Worm (Caenorhabditis elegans) whole organism, young adult: Measurements from ENCODE around the gene F53C11.1.

ENCODE experiments used
- B0035.1 ChIP-seq: sonication (generic microtip); optimal IDR thresholded peaks from 2 replicates; lab custom pipeline; 2016; ENCODE audit warnings: missing genetic modification characterization, mild to moderate bottlenecking, missing compliant biosample characterization, missing genotype, missing genetic modification reagents
- B0261.1 ChIP-seq: sonication (generic microtip); optimal IDR thresholded peaks from 2 replicates; lab custom pipeline; 2016; ENCODE audit warnings: mild to moderate bottlenecking, missing genetic modification characterization, moderate library complexity, missing compliant biosample characterization
- F23B12.7 ChIP-seq: sonication (generic microtip); optimal IDR thresholded peaks from 2 replicates; lab custom pipeline; 2017; ENCODE audit warnings: missing genetic modification characterization, mild to moderate bottlenecking, missing compliant biosample characterization, antibody characterized with exemption, moderate library complexity; ENCODE audit not compliant: insufficient read depth
- F33H1.4 ChIP-seq: fragments of 200-800 bp; sonication (Bioruptor generic); IDR thresholded peaks from 2 replicates; pipeline ENCODE4 v1.3.6; 2022; ENCODE audit warnings: missing genetic modification reagents, missing genetic modification characterization, missing compliant biosample characterization
- F49E8.2 ChIP-seq: sonication (generic microtip); optimal IDR thresholded peaks from 3 replicates; lab custom pipeline; 2017; ENCODE audit warnings: missing genetic modification characterization, mild to moderate bottlenecking, missing compliant biosample characterization, antibody characterized with exemption, moderate library complexity; ENCODE audit not compliant: insufficient read depth
- F52B5.7 ChIP-seq: sonication (generic microtip); optimal IDR thresholded peaks from 2 replicates; lab custom pipeline; 2016; ENCODE audit warnings: mild to moderate bottlenecking, missing genetic modification characterization, missing compliant biosample characterization
- ZK185.1 ChIP-seq: sonication (generic microtip); optimal IDR thresholded peaks from 2 replicates; lab custom pipeline; 2016; ENCODE audit warnings: mild to moderate bottlenecking, missing genetic modification characterization, missing compliant biosample characterization; ENCODE audit not compliant: poor library complexity, severe bottlenecking
- atf-7 ChIP-seq: sonication (generic microtip); optimal IDR thresholded peaks from 2 replicates; lab custom pipeline; 2017; ENCODE audit warnings: mild to moderate bottlenecking, missing genetic modification characterization, missing compliant biosample characterization
- attf-3 ChIP-seq: fragments of 200-800 bp; sonication (Bioruptor generic); conservative IDR thresholded peaks from 2 replicates; pipeline ENCODE4 v1.3.6; 2022; ENCODE audit warnings: missing genetic modification reagents, missing genetic modification characterization, missing compliant biosample characterization
- attf-5 ChIP-seq: fragments of 200-800 bp; sonication (Bioruptor generic); optimal IDR thresholded peaks from 2 replicates; lab custom pipeline; 2018; ENCODE audit warnings: mild to moderate bottlenecking, missing genetic modification characterization, missing compliant biosample characterization
- bed-1 ChIP-seq: fragments of 200-800 bp; sonication (Bioruptor generic); IDR thresholded peaks from 2 replicates; pipeline ENCODE4 v1.3.6; 2022; ENCODE audit warnings: missing genetic modification reagents, missing genetic modification characterization, missing compliant biosample characterization
- cebp-1 ChIP-seq, 2 experiments: fragments of 200-800 bp in 1 of 2; sonication (Bioruptor generic) in 1 of 2; sonication (generic microtip) in 1 of 2; IDR thresholded peaks in 1 of 2; optimal IDR thresholded peaks in 1 of 2; 2 replicates each; pipeline versions ENCODE4 v1.3.6 to Lab custom; 2017 to 2022; ENCODE audit warnings: missing compliant biosample characterization in 2 of 2, missing genetic modification characterization in 2 of 2, mild to moderate bottlenecking in 1 of 2, missing genetic modification reagents in 1 of 2, moderate library complexity in 1 of 2
- cebp-2 ChIP-seq: fragments of 200-800 bp; sonication (Bioruptor generic); IDR thresholded peaks from 2 replicates; pipeline ENCODE4 v1.3.6; 2022; ENCODE audit warnings: missing genetic modification characterization, missing compliant biosample characterization
- ceh-58 ChIP-seq: fragments of 200-800 bp; sonication (Bioruptor generic); IDR thresholded peaks from 2 replicates; pipeline ENCODE4 v1.3.6; 2022; ENCODE audit warnings: missing genetic modification characterization, missing compliant biosample characterization
- dpff-1 ChIP-seq: sonication (generic microtip); optimal IDR thresholded peaks from 2 replicates; lab custom pipeline; 2017; ENCODE audit warnings: mild to moderate bottlenecking, missing genetic modification characterization, missing compliant biosample characterization
- efl-1 ChIP-seq: fragments of 150-350 bp; optimal IDR thresholded peaks from 2 replicates; lab custom pipeline; 2014; ENCODE audit warnings: missing biosample characterization, missing genetic modification reagents, missing genetic modification characterization
- egl-44 ChIP-seq: fragments of 200-800 bp; sonication (Bioruptor generic); IDR thresholded peaks from 2 replicates; pipeline ENCODE4 v1.3.6; 2022; ENCODE audit warnings: missing genetic modification reagents, missing genetic modification characterization, missing compliant biosample characterization
- egrh-3 ChIP-seq: fragments of 200-800 bp; sonication (Bioruptor generic); IDR thresholded peaks from 2 replicates; pipeline ENCODE4 v1.3.6; 2022; ENCODE audit warnings: missing genetic modification reagents, missing genetic modification characterization, missing compliant biosample characterization
- ekl-4 ChIP-seq: fragments of 200-800 bp; sonication (Bioruptor generic); IDR thresholded peaks from 2 replicates; pipeline ENCODE4 v1.3.6; 2022; ENCODE audit warnings: missing genetic modification reagents, missing genetic modification characterization, missing compliant biosample characterization
- gei-17 ChIP-seq: fragments of 200-800 bp; sonication (Bioruptor generic); optimal IDR thresholded peaks from 2 replicates; lab custom pipeline; 2018; ENCODE audit warnings: mild to moderate bottlenecking, missing genetic modification characterization, missing compliant biosample characterization
- him-1 ChIP-seq: sonication (generic microtip); optimal IDR thresholded peaks from 2 replicates; lab custom pipeline; 2016; ENCODE audit warnings: missing genotype, missing genetic modification reagents, missing genetic modification characterization, missing compliant biosample characterization
- hmg-1.2 ChIP-seq: fragments of 200-800 bp; sonication (Bioruptor generic); IDR thresholded peaks from 2 replicates; pipeline ENCODE4 v1.3.6; 2022; ENCODE audit warnings: missing genetic modification reagents, missing genetic modification characterization, missing compliant biosample characterization
- hrde-1 ChIP-seq: sonication (generic microtip); optimal IDR thresholded peaks from 2 replicates; lab custom pipeline; 2016; ENCODE audit warnings: missing genetic modification characterization, mild to moderate bottlenecking, missing compliant biosample characterization, moderate library complexity, missing genotype, missing genetic modification reagents, borderline replicate concordance
- hsf-1 ChIP-seq: fragments of 200-800 bp; sonication (Bioruptor generic); IDR thresholded peaks from 2 replicates; pipeline ENCODE4 v1.3.6; 2022; ENCODE audit warnings: missing genetic modification reagents, missing genetic modification characterization, missing compliant biosample characterization
- let-607 ChIP-seq, 2 experiments: fragments of 200-800 bp in 1 of 2; sonication (Bioruptor generic) in 1 of 2; sonication (generic microtip) in 1 of 2; optimal IDR thresholded peaks; 2 replicates each; lab custom pipeline; 2016 to 2018; ENCODE audit warnings: mild to moderate bottlenecking in 2 of 2, missing compliant biosample characterization in 2 of 2, missing genetic modification characterization in 2 of 2, moderate library complexity in 2 of 2, missing genotype in 1 of 2
- lin-40 ChIP-seq: sonication (generic microtip); optimal IDR thresholded peaks from 2 replicates; lab custom pipeline; 2016; ENCODE audit warnings: missing genetic modification characterization, mild to moderate bottlenecking, missing compliant biosample characterization, missing genotype, missing genetic modification reagents
- lsl-1 ChIP-seq: fragments of 200-800 bp; sonication (Bioruptor generic); optimal IDR thresholded peaks from 2 replicates; lab custom pipeline; 2018; ENCODE audit warnings: mild to moderate bottlenecking, missing genetic modification characterization, moderate library complexity, missing compliant biosample characterization
- lsy-27 ChIP-seq: sonication (generic microtip); optimal IDR thresholded peaks from 2 replicates; lab custom pipeline; 2017; ENCODE audit warnings: missing genetic modification characterization, mild to moderate bottlenecking, missing compliant biosample characterization, antibody characterized with exemption, missing genotype, borderline replicate concordance; ENCODE audit not compliant: insufficient read depth
- madf-3 ChIP-seq: fragments of 200-800 bp; sonication (Bioruptor generic); IDR thresholded peaks from 2 replicates; pipeline ENCODE4 v1.3.6; 2022; ENCODE audit warnings: missing genetic modification reagents, missing genetic modification characterization, missing compliant biosample characterization
- madf-6 ChIP-seq: fragments of 200-800 bp; sonication (Bioruptor generic); IDR thresholded peaks from 2 replicates; pipeline ENCODE4 v1.3.6; 2022; ENCODE audit warnings: missing genetic modification reagents, missing genetic modification characterization, missing compliant biosample characterization
- madf-8 ChIP-seq: fragments of 200-800 bp; sonication (Bioruptor generic); conservative IDR thresholded peaks from 2 replicates; pipeline ENCODE4 v1.3.6; 2022; ENCODE audit warnings: missing genetic modification reagents, missing genetic modification characterization, missing compliant biosample characterization
- mcd-1 ChIP-seq: fragments of 200-800 bp; sonication (Bioruptor generic); IDR thresholded peaks from 2 replicates; pipeline ENCODE4 v1.3.6; 2022; ENCODE audit warnings: missing genetic modification reagents, missing genetic modification characterization, missing compliant biosample characterization
- nfya-2 ChIP-seq: fragments of 200-800 bp; sonication (Bioruptor generic); IDR thresholded peaks from 2 replicates; pipeline ENCODE4 v1.3.6; 2022; ENCODE audit warnings: missing genetic modification reagents, missing genetic modification characterization, missing compliant biosample characterization
- nhr-179 ChIP-seq: sonication (generic microtip); optimal IDR thresholded peaks from 2 replicates; lab custom pipeline; 2016; ENCODE audit warnings: mild to moderate bottlenecking, missing genetic modification characterization, missing compliant biosample characterization
- nhr-80 ChIP-seq: sonication (generic microtip); optimal IDR thresholded peaks from 2 replicates; lab custom pipeline; 2016; ENCODE audit warnings: missing genetic modification characterization, missing compliant biosample characterization
- nhr-90 ChIP-seq: sonication (generic microtip); optimal IDR thresholded peaks from 2 replicates; lab custom pipeline; 2016; ENCODE audit warnings: missing genotype, mild to moderate bottlenecking, missing genetic modification characterization, missing compliant biosample characterization
- snpc-1.3 ChIP-seq: sonication (generic microtip); optimal IDR thresholded peaks from 2 replicates; lab custom pipeline; 2017; ENCODE audit warnings: missing genetic modification characterization, mild to moderate bottlenecking, missing compliant biosample characterization, antibody characterized with exemption, moderate library complexity, missing genotype, missing genetic modification reagents; ENCODE audit not compliant: insufficient read depth
- tbx-9 ChIP-seq: sonication (generic microtip); optimal IDR thresholded peaks from 2 replicates; lab custom pipeline; 2016; ENCODE audit warnings: borderline replicate concordance, missing genetic modification characterization, inconsistent platforms, missing compliant biosample characterization
- tlf-1 ChIP-seq: fragments of 200-800 bp; sonication (Bioruptor generic); optimal IDR thresholded peaks from 2 replicates; lab custom pipeline; 2018; ENCODE audit warnings: mild to moderate bottlenecking, missing genetic modification characterization, missing compliant biosample characterization
- unc-130 ChIP-seq: sonication (generic microtip); optimal IDR thresholded peaks from 2 replicates; lab custom pipeline; 2016; ENCODE audit warnings: missing genetic modification reagents, missing genetic modification characterization, missing compliant biosample characterization
- xnd-1 ChIP-seq: sonication (generic microtip); optimal IDR thresholded peaks from 2 replicates; lab custom pipeline; 2016; ENCODE audit warnings: missing genotype, missing genetic modification reagents, missing genetic modification characterization, missing compliant biosample characterization
- ztf-3 ChIP-seq: fragments of 200-800 bp; sonication (Bioruptor generic); optimal IDR thresholded peaks from 2 replicates; lab custom pipeline; 2018; ENCODE audit warnings: mild to moderate bottlenecking, missing genetic modification characterization, missing compliant biosample characterization
- ztf-6 ChIP-seq: fragments of 200-800 bp; sonication (Bioruptor generic); IDR thresholded peaks from 2 replicates; pipeline ENCODE4 v1.3.6; 2022; ENCODE audit warnings: missing genetic modification reagents, missing genetic modification characterization, missing compliant biosample characterization

Gene F53C11.1

ce11 chrV:13785767-13786166 lies 10.2 kb downstream of the F53C11.1 start:
- no peak for TF ChIP-seq F49E8.2 (tag; lab: Kevin White, UChicago)
- TF ChIP-seq egl-44 (GFP tag; lab: Robert Waterston, UW), result no peak
- no peak for TF ChIP-seq nfya-2 (GFP tag; lab: Robert Waterston, UW)
- TF ChIP-seq lin-40, result no peak
- no peak for TF ChIP-seq unc-130 (GFP tag; lab: Kevin White, UChicago)
- TF ChIP-seq atf-7, result no peak
- no peak for TF ChIP-seq B0261.1 (tag; lab: Kevin White, UChicago)
- no peak for TF ChIP-seq ztf-6 (GFP tag; lab: Robert Waterston, UW)
- TF ChIP-seq lsy-27 (tag; lab: Kevin White, UChicago), result no peak
- TF ChIP-seq efl-1 (GFP tag; lab: Kevin White, UChicago), result no peak
- no peak for TF ChIP-seq ekl-4
- TF ChIP-seq bed-1 (GFP tag; lab: Robert Waterston, UW), result no peak
- no peak for TF ChIP-seq egrh-3 (GFP tag; lab: Robert Waterston, UW)
- no peak for TF ChIP-seq nhr-90 (tag; lab: Kevin White, UChicago)
- no peak for TF ChIP-seq B0035.1
- no peak for TF ChIP-seq F52B5.7 (tag; lab: Kevin White, UChicago)
- no peak for TF ChIP-seq hsf-1 (GFP tag; lab: Robert Waterston, UW)
- TF ChIP-seq mcd-1 (GFP tag; lab: Robert Waterston, UW), result no peak
- no peak for TF ChIP-seq attf-3 (GFP tag; lab: Robert Waterston, UW)
- TF ChIP-seq gei-17 (GFP tag; lab: Kevin White, UChicago), result no peak
- TF ChIP-seq, all 124 proteins: peak for 0

- TF ChIP-seq mcd-1 (GFP tag; lab: Robert Waterston, UW) (peak; percentile 14; the same call in 1 of the 2 replicates), attf-5 (GFP tag; lab: Kevin White, UChicago) (peak; percentile 13), B0261.1 (tag; lab: Kevin White, UChicago) (no peak), ceh-58 (no peak), hsf-1 (GFP tag; lab: Robert Waterston, UW) (peak; percentile 76), snpc-1.3 (tag; lab: Kevin White, UChicago) (peak; percentile 9), ZK185.1 (tag; lab: Kevin White, UChicago) (no peak), tlf-1 (GFP tag; lab: Kevin White, UChicago) (peak; percentile 28), attf-3 (GFP tag; lab: Robert Waterston, UW) (no peak), lsy-27 (tag; lab: Kevin White, UChicago) (no peak), F33H1.4 (GFP tag; lab: Robert Waterston, UW) (peak; percentile 89), madf-8 (GFP tag; lab: Robert Waterston, UW) (peak; percentile 59), let-607 (tag; optimal IDR thresholded peaks at IDR 0.05; lab: Kevin White, UChicago) (no peak), hmg-1.2 (GFP tag; lab: Robert Waterston, UW) (peak; percentile 35; the same call in 1 of the 2 replicates), lsl-1 (GFP tag; lab: Kevin White, UChicago) (peak; percentile 88), cebp-1 (GFP tag; IDR thresholded peaks at IDR 0.05; lab: Robert Waterston, UW) (no peak), cebp-1 (tag; optimal IDR thresholded peaks at IDR 0.05; lab: Kevin White, UChicago) (no peak), tbx-9 (no peak), F23B12.7 (tag; lab: Kevin White, UChicago) (no peak), madf-3 (GFP tag; lab: Robert Waterston, UW) (no peak), madf-6 (GFP tag; lab: Robert Waterston, UW) (peak; percentile 79), cebp-2 (GFP tag; lab: Robert Waterston, UW) (no peak), xnd-1 (tag; lab: Kevin White, UChicago) (peak; percentile 54), nhr-179 (no peak), dpff-1 (no peak), him-1 (tag; lab: Kevin White, UChicago) (no peak), nhr-80 (peak; percentile 33), hrde-1 (tag; lab: Kevin White, UChicago) (no peak), ztf-3 (no peak)
Observed at ce11 chrV:13787225-13787898, 11.8 kb downstream of the F53C11.1 start, which contains the start of the genes F53C11.4 and F53C11.5. Gene F53C11.4 (minus strand): TSS chrV:13787352. Gene F53C11.5 (plus strand): TSS chrV:13787549.
